Fruit fly (Drosophila melanogaster) whole organism: Measurements from ENCODE around the gene TwdlC.

Experiments used
- EcR ChIP-seq, 2 experiments: fragments of >200 bp; optimal IDR thresholded peaks; 2 replicates each; lab custom pipeline; 2017; ENCODE audit warnings: missing biosample characterization in 2 of 2, missing genetic modification characterization in 2 of 2, missing genetic modification reagents in 2 of 2
- pan ChIP-seq: fragments of >200 bp; optimal IDR thresholded peaks from 2 replicates; lab custom pipeline; 2017
- usp ChIP-seq: fragments of >200 bp; optimal IDR thresholded peaks from 2 replicates; lab custom pipeline; 2017; ENCODE audit warnings: missing biosample characterization, missing genetic modification characterization, mixed read lengths

dm6 chr3R:26964452-26965133 lies 30.0 kb upstream of the TwdlC start, which contains the start of gene Tsp97E:
- TF ChIP-seq usp = no peak
- TF ChIP-seq pan (lab: Kevin White, UChicago) = no peak
- TF ChIP-seq EcR (GFP tag; optimal IDR thresholded peaks at IDR 0.05; lab: Kevin White, UChicago) = no peak
